Fruit fly (Drosophila melanogaster): ENCODE results near the gene PpD3.

- no peak for TF ChIP-seq z (GFP tag; IDR thresholded peaks at IDR 0.05)
- TF ChIP-seq wek (GFP tag; optimal IDR thresholded peaks at IDR 0.05), result no peak
- no peak for TF ChIP-seq CHES-1-like (GFP tag; optimal IDR thresholded peaks at IDR 0.05)
These were observed 22.3 kb upstream of the PpD3 start, which contains the start of gene hyd for dm6 chr3R:9725121-9725956.

All from whole organism, embryonic.